Fruit fly (Drosophila melanogaster): ENCODE results near the gene Tep3.

Gene Tep3

DNA sequence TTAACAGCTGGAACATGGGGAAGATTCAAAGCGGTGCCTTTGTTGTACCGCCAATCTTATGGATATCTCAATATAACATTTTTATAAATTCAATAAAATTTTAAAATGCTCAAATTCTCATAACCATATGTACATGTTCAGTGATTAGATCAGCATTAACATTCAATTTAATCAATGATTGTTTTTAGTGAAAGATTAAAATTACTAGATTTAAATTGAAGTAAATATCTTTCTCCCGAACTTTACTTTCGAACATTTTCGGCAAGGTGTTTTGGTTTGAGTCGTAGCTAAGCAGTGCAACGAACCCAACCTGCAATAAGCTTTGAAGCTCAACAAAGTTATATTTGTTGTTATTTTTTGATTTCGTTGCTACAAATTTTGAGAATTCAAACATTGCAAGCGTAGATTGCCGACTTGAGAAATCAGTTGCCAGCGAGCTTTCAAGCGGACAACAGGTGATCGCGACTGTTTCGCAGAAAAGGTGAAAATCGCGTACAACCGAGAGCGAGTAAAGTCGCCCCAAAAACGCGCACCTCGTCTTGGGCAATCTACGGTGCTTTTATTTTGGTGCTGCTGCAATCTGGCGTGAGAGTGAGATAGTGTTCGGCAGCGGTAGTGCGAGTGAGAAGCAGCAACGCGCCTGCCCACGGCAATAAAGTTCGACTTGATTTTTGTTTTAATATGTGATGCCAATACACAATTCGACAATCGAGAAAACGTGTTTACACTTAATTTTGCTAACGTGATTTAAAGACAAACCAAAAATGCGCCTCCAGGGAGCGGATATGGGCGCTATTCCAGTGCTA is at the start of gene Tep3:
Gene Tep3, plus strand, starts transcription at position 423 of the 806 bp plus-strand sequence.
- TF ChIP-seq CTCF (optimal IDR thresholded peaks at IDR 0.05) (no peak), CG8478 (optimal IDR thresholded peaks at IDR 0.05) (no peak)

DNA sequence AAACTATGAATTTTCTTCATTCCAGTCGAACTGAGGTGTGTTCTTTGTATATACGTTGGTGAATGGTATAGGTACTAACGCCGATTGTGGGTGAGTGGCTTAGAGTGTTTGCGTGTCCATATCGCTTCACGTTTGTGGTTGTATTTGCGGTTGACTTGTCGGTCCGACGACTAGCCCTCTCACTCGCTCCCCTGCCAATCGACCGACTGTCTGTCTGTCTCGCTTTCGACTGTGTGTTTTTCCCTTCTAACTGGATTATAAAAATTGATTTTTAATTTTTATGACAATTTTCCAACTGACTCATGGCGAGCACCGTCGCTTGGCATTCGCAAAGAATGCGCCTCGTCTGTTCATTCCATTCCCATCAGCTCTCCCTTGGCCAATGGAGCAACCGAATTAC is 43.0 kb upstream of the Tep3 start:
- no peak for TF ChIP-seq CTCF (optimal IDR thresholded peaks at IDR 0.05)
- TF ChIP-seq CG8478 (optimal IDR thresholded peaks at IDR 0.05), result no peak

DNA sequence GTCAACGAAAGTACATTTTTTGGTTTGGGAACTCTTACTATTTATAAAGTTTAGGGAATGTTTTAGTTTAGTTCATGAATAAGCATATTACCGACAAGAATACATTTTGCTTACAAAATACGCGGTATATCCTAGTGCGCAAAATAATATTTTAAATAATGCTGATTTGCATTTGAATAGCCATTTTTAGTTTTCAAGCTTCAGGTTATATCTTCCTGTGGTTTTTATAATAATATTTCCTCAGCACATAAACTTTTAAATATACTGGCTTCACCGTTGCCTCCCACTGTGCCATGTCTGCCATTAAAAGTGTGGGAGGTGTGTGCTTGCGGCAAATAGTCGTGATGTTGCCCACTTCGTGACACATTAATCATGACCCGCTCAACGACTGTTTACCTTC is 42.5 kb upstream of the Tep3 start:
- TF ChIP-seq CG8478 (optimal IDR thresholded peaks at IDR 0.05) (no peak), CTCF (optimal IDR thresholded peaks at IDR 0.05) (no peak)

DNA sequence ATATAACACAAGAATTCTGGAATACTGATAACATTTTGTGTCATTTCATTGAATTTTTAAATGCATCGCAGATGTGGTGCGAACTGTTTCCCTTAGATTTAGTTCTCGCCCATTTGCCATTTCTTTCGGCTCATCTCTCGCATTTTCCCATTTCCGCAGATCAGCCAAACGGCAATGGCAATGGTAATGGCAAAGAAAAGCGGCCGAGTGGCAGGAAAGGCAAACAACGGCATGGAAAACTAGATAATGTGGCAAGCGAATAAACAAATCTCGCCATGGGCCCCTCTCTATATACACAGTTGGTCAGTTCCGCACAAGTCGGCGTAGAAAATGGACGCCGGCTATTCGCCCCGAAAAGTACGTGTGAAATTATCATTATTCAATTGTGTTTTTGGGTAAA is 36.9 kb upstream of the Tep3 start, which contains the start of gene Myo28B1:
Gene Myo28B1, plus strand, starts transcription at position 301 of the 400 bp plus-strand sequence.
- no peak for TF ChIP-seq CTCF (optimal IDR thresholded peaks at IDR 0.05)
- no peak for TF ChIP-seq CG8478 (optimal IDR thresholded peaks at IDR 0.05)

DNA sequence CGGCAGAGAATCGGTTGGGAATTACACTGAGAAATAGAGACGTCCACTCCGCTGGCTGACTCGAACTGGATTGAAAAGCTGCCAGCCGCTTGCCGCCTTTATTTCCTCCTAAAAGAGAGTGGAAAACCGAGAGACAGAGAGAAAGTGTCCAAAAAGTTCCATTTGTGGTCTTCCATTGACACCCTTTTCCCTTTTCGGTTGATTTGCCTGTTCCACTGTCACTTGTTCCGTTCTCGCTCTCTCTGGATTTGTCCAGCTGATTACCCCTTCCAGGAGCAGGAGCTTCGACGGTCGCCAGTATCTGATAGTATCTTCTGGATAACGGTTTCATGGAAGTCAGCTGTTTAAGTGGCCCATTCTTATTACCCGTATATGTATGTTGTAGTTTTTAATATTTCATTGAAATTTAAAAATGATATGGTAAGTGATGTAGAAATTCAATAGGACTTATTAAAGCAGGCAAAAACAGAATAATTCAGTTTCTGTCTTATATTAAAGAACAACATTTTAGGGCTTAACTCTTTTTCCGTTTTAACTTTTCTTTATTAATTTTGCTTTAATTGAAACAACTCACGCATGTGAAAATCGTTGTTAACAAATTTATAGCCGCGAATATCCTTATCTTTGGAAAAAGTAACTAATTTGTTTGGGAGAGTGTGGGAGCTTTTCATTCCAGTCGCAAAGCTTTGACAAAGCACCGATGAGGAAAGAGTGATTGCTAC is 27.4 kb upstream of the Tep3 start, which contains the start of gene Slob:
Gene Slob, minus strand, starts transcription at position 51 of the 722 bp plus-strand sequence.
- TF ChIP-seq CG8478 (optimal IDR thresholded peaks at IDR 0.05), result no peak
- no peak for TF ChIP-seq CTCF (optimal IDR thresholded peaks at IDR 0.05)

DNA sequence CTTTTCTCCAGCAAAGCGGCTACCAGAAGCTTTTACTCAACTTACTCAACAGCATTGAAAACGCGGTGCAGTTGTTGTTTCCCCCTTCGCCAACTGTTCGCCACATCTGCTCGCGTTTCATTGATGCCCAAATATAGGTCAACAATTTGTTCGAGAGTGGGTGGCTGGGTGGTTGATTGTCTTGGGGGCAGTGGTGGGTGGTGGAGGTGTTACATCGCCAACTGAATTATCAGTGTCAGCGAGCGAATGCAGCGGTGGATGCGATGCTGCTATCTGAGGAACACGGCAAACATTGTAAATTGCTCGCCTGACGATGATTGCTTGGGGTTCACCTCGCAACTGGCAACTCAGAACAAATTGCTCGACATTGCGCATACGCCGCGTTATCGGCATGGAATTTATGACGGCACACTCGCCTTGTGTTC is 26.8 kb upstream of the Tep3 start:
- TF ChIP-seq CTCF (optimal IDR thresholded peaks at IDR 0.05) (no peak), CG8478 (optimal IDR thresholded peaks at IDR 0.05) (no peak)

DNA sequence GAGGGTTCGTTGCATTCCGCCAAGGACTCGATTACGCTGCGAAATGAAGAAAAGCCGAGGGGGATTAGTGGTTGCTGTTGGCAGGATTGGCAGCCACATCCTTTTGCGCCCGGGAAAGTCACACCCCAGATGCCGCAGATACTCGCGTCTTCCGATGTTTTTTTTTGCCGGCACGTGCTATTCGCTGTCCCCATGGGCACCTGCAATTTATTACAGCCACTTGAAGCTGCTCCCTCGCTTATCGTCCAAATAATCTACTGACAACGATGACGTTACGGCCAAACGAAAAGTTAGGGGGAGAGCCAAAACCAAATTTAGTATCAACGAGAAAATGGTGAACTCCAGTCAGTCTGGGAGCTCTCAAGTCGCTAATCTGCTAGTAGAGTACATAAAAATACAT is 25.6 kb upstream of the Tep3 start:
- no peak for TF ChIP-seq CTCF (optimal IDR thresholded peaks at IDR 0.05)
- TF ChIP-seq CG8478 (optimal IDR thresholded peaks at IDR 0.05), result no peak

DNA sequence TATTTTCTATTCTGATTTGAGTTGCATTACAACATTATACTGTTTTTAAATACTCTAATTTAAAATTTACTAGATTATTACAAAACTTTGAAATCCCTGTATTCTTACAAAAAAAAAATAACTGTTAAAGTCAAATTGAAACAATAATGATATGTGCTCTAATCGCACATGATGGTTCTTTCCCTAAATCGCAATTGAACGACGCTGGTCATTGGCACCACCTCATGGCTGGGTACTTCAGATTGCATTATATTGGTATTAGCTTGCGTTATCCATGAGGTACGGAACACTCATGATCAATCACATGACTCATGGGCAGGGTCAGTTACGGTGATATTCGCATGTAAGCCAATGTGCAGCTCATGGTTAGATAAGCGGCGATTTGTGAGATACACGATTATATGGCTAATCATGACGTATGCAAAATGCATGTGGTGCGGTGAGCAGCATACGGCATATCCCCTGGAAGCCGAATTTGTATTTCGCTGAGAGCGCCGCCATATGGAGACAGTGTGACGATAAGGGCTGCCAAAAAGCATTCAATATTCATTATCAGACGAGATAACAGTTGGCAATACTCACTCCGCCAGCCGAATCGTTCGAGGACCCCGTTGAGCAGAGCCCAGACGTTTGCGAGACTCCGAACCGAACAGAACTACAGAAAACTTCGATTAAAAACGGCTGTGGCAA is 24.4 kb upstream of the Tep3 start:
- TF ChIP-seq CTCF (optimal IDR thresholded peaks at IDR 0.05) (no peak), CG8478 (optimal IDR thresholded peaks at IDR 0.05) (no peak)

DNA sequence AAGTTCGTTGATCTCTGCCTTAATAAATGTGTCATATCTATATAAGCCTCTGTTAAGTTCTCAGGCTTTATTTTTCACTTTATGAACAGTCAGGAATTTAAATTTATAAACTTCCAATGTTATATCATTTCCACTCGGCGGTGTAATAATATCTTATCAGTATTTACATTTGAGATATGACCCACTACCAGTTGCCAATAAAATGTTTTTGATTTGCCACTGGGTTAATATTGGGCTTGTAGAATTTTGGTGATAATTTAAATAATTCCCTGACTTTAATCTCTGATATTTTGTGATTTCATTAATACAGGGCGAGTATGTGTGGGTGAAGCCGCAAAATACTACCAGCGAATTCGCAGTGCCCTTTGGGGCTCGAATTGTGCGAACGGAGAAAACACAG is 22.3 kb upstream of the Tep3 start:
- TF ChIP-seq CTCF (optimal IDR thresholded peaks at IDR 0.05) (no peak), CG8478 (optimal IDR thresholded peaks at IDR 0.05) (no peak)

DNA sequence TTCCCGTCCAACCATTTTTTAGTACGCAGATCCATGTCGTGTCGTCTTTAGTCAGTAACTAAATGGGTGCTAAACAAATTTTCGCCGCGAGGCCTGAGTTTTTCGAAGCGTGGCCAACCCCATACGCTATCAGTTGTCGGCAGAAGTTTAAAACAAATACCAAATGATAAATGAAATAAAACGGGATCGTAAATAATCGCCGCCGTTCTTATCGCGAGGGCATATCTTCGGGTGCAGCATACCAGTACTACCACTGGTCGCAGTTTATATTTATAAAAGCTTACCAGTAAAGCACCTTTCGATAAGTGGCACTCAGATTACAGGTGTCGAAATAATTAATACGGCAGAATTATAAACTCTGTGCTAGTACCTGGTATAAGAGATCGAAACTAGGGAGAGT is 17.3 kb upstream of the Tep3 start:
- TF ChIP-seq CG8478 (optimal IDR thresholded peaks at IDR 0.05) (no peak), CTCF (optimal IDR thresholded peaks at IDR 0.05) (no peak)

DNA sequence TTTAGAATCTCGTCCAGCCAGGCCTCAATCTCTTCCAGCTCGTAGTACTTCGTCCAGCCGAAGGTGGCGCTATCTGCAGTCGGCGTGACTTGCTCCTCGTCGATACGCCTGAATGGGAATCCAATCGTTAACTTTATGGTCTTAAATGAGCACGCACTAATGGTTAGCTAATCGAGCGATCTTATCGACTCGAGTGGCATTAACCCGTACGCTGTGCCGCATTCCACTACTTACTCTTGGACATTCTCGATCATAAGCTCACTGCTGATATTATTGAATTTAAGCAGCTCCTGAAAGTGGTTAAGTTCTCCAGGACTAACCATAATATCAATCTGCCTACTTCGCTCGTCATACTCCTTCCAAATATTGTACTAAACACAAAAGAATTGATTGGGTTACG is 12.2 kb upstream of the Tep3 start:
- TF ChIP-seq CTCF (optimal IDR thresholded peaks at IDR 0.05), result no peak

DNA sequence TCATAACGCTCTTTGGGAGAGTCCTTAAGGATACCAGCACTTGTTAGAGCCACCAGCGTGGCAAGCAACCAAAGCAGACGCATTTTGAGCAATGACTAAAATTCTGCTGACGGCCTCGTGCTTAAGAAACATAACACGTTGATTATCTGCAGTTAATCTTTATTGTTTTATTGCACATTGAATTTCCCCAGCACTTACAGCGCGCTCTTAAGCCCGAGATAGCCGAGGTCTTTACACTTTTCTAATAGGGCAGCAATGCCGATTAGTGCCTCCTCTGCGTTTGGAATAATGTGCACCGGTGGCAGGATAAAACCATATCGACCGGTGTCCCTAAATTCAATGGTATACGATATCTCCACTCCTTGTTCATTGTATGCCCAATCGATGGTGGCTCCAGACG is 11.6 kb upstream of the Tep3 start, which contains the start of gene CG18585:
Gene CG18585, minus strand, starts transcription at position 101 of the 400 bp plus-strand sequence.
- TF ChIP-seq CTCF (optimal IDR thresholded peaks at IDR 0.05) (no peak), CG8478 (optimal IDR thresholded peaks at IDR 0.05) (no peak)

DNA sequence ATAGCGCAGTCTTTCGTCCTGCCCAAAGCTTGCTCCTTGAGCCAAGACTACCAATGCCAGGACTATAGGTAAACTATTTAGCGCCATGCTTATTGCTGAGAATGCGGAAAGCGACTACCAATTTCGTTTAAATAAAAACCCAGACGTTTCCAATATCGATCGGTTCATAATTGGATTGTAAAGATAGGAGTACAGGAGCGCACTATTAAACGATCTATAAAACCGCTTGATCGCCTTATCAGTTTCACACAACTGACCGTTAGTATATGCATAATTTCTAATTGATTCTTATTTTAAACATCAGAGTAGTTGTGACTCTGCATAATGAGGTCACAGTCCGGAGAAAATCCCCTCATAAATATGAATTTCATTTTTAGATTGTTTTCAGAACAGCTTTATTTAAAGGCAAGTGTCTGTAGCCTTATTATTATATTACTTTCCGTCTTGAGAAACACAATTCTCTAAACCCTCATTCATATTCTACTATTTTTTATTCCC is 10.0 kb upstream of the Tep3 start, which contains the start of the genes CG7025 and CG43235:
Gene CG7025, minus strand, starts transcription at position 101 of the 498 bp plus-strand sequence.
Gene CG43235, plus strand, starts transcription at position 448 of the 498 bp plus-strand sequence.
- no peak for TF ChIP-seq CG8478 (optimal IDR thresholded peaks at IDR 0.05)

DNA sequence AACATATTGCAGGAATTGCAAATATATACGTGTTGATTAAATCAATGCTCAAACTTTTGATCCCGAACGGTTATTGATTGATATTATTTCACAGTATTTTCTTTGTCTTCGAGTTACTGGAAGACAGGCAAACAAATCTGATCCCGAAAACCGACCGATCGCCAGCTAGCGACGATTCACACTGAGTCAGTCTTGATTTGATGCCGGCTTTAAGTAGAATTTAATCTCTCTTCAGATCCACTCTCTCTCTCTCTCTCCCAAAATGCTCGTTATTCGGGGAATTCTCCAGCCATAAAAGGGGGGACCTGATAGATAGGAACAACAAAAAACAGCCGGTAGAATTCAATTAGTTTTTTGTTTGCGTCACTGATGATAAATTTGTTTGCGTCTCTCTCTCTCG is 1.2 kb upstream of the Tep3 start, which contains the start of gene Tep2:
Gene Tep2, minus strand, starts transcription at position 185 of the 400 bp plus-strand sequence.
- TF ChIP-seq CG8478 (optimal IDR thresholded peaks at IDR 0.05), result no peak
- TF ChIP-seq CTCF (optimal IDR thresholded peaks at IDR 0.05), result no peak

DNA sequence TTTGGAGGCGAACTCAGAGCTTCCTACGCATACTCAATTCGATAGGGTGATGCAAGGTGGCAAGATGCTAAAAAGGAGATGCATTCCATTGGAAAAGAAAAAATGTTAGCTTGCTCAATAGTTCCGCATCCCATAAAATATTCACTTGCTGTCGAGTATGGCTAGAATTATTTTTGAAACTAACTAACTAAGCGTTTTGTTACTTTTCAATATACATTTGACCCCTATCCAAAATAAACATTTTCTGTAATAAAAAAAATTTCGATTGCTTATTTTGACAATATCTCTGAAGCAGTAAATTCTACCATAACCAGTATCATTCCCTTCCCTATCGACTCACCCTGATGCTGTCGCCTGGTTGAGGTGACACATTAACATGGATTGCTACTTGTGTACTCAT is 929 bp downstream of the Tep3 start:
- TF ChIP-seq CG8478 (optimal IDR thresholded peaks at IDR 0.05), result no peak
- TF ChIP-seq CTCF (optimal IDR thresholded peaks at IDR 0.05), result no peak
